Fruit fly (Drosophila melanogaster): ENCODE results near the gene Dnah3.

Dnah3 gene

DNA sequence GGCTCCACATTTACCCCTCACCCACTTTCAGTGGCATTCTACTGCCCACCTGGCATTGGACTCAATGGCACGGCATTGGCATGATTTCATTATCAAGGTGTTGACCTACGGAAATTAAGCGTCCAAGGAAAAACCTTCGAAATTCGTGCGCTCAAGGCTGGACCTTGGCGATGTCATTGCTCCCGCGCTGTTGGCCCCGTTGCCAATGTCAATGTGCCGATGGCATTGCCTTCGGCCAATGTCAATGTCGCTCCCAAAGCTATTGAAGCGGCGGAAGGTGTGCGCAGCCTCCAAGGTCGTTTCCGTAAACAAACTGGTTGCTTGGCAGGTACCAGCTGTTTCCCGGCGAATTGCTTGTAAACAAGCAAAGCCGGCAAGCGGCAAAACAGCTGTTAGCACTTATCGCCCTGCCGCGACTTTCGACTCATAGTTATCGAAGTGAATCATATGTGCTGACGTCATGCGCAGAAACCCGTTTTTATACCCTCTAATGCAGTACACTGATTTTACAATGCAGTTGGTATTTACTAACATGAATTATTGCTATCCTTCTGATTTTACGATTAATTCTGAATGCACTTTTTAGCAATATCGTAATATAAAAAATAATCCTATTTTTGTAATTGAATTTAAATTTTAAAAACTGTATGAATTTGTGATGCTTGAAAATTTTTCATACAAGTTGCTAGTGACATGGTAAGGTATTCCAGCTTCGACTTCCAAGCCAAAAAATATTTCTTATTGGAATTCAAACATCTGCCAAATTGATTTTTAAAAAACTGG lies 36.5 kb upstream of the Dnah3 start (continued):
- TF ChIP-seq CG15514 (GFP tag; optimal IDR thresholded peaks at IDR 0.05) (peak; percentile 89), gfzf (GFP tag; optimal IDR thresholded peaks at IDR 0.05) (no peak), ssp (GFP tag; IDR thresholded peaks at IDR 0.05) (peak; percentile 91)

DNA sequence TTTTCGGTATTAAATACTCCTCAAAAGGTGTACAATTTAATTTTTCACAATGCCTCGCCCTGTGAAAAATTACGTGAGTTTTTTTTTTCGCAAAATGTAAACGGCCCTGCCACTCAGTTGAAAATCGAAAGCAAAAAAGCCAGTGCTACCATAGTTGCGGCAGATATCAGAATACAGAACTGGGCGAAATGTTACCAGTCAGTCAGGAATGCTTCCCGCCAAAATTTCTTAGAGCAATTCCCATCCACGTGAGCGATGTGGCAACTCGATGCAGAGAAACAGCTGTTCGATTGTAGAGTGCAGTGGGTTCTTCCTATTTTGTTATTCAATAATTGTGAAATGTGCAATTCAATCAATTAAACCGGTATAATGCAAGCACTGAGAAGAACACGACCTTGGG lies 35.5 kb upstream of the Dnah3 start, which contains the start of the genes Dhc64C and LeuRS-m:
Dhc64C (minus strand) TSS at position 104 of the 400 bp plus-strand sequence.
LeuRS-m (plus strand) TSS at position 270 of the 400 bp plus-strand sequence.
- no peak; the same call in 3 of the 4 replicates for TF ChIP-seq Gug (GFP tag; IDR thresholded peaks at IDR 0.05)
- peak; percentile 18 for TF ChIP-seq Bteb2 (GFP tag; optimal IDR thresholded peaks at IDR 0.05)
- peak; percentile 63 for TF ChIP-seq lilli (GFP tag; optimal IDR thresholded peaks at IDR 0.05)
- no peak for TF ChIP-seq kah (GFP tag; optimal IDR thresholded peaks at IDR 0.05)
- no peak for TF ChIP-seq hbn (GFP tag; IDR thresholded peaks at IDR 0.05; ENCODE audit: partially characterized antibody)
- peak; percentile 21 for TF ChIP-seq CG9609 (GFP tag; optimal IDR thresholded peaks at IDR 0.05)
- TF ChIP-seq dm (GFP tag; optimal IDR thresholded peaks at IDR 0.05), result peak; percentile 29
- TF ChIP-seq CG9797 (GFP tag; optimal IDR thresholded peaks at IDR 0.05), result peak; percentile 42
- peak; percentile 68; the same call in 1 of the 2 replicates for TF ChIP-seq vvl (GFP tag; IDR thresholded peaks at IDR 0.05)
- TF ChIP-seq YL-1 (GFP tag; optimal IDR thresholded peaks at IDR 0.05), result peak; percentile 87
- TF ChIP-seq CG30020 (tag; optimal IDR thresholded peaks at IDR 0.05), result no peak
- peak; percentile 77 for TF ChIP-seq Elba2 (GFP tag; optimal IDR thresholded peaks at IDR 0.05)
- peak; percentile 51 for TF ChIP-seq CG7786 (GFP tag; optimal IDR thresholded peaks at IDR 0.05)
- TF ChIP-seq CG9215 (GFP tag; IDR thresholded peaks at IDR 0.05), result no peak
- TF ChIP-seq bab2 (GFP tag; optimal IDR thresholded peaks at IDR 0.05), result no peak
- peak; percentile 51 for TF ChIP-seq Scr (GFP tag; IDR thresholded peaks at IDR 0.05; ENCODE audit: partially characterized antibody)
- TF ChIP-seq CG9437 (GFP tag; optimal IDR thresholded peaks at IDR 0.05), result no peak
- no peak for TF ChIP-seq CG4424 (GFP tag; optimal IDR thresholded peaks at IDR 0.05)
- TF ChIP-seq Ada2b (GFP tag; IDR thresholded peaks at IDR 0.05), result peak; percentile 56
- TF ChIP-seq CG3065 (GFP tag; optimal IDR thresholded peaks at IDR 0.05), result no peak
- 0 out of 3 replicates have a peak, but pooled peaks have one; percentile 27 for TF ChIP-seq zfh1 (GFP tag; IDR thresholded peaks at IDR 0.05)
- TF ChIP-seq repo (GFP tag; optimal IDR thresholded peaks at IDR 0.05), result peak; percentile 64
- peak; percentile 96 for TF ChIP-seq pzg (GFP tag; optimal IDR thresholded peaks at IDR 0.05)
- no peak for TF ChIP-seq peb (GFP tag; IDR thresholded peaks at IDR 0.05)
- peak; percentile 70; the same call in 1 of the 2 replicates for TF ChIP-seq Bgb (GFP tag; IDR thresholded peaks at IDR 0.05; ENCODE audit: partially characterized antibody)
- TF ChIP-seq CG1603 (tag; optimal IDR thresholded peaks at IDR 0.05), result peak; percentile 88
- TF ChIP-seq CG6175 (GFP tag; IDR thresholded peaks at IDR 0.05), result no peak
- peak; percentile 83 for TF ChIP-seq CG6791 (GFP tag; IDR thresholded peaks at IDR 0.05; ENCODE audit: partially characterized antibody)
- peak; percentile 93 for TF ChIP-seq Med (GFP tag)
- peak; percentile 56 for TF ChIP-seq CG13624 (GFP tag; optimal IDR thresholded peaks at IDR 0.05)
- no peak for TF ChIP-seq her (GFP tag; optimal IDR thresholded peaks at IDR 0.05)
- TF ChIP-seq CG11696 (GFP tag; IDR thresholded peaks at IDR 0.05), result no peak
- peak; percentile 46; the same call in 1 of the 2 replicates for TF ChIP-seq ato (GFP tag; IDR thresholded peaks at IDR 0.05; ENCODE audit: partially characterized antibody)
- TF ChIP-seq fu2 (GFP tag; optimal IDR thresholded peaks at IDR 0.05), result peak; percentile 14
- peak; percentile 26 for TF ChIP-seq CG3163 (GFP tag; optimal IDR thresholded peaks at IDR 0.05)
- TF ChIP-seq CG16813 (GFP tag; IDR thresholded peaks at IDR 0.05; ENCODE audit: partially characterized antibody), result peak; percentile 74
- no peak for TF ChIP-seq CG10366 (GFP tag; IDR thresholded peaks at IDR 0.05)
- no peak for TF ChIP-seq Awh (GFP tag; IDR thresholded peaks at IDR 0.05)
- TF ChIP-seq CG13287 (GFP tag; IDR thresholded peaks at IDR 0.05; ENCODE audit: partially characterized antibody), result peak; percentile 69
- no peak for TF ChIP-seq pnt (GFP tag; optimal IDR thresholded peaks at IDR 0.05)
- TF ChIP-seq D19A (tag; optimal IDR thresholded peaks at IDR 0.05), result peak; percentile 81
- peak; percentile 74 for TF ChIP-seq CG42726 (GFP tag; IDR thresholded peaks at IDR 0.05; ENCODE audit: partially characterized antibody)
- TF ChIP-seq CG12659 (GFP tag; optimal IDR thresholded peaks at IDR 0.05), result peak; percentile 61
- TF ChIP-seq CoRest (tag; optimal IDR thresholded peaks at IDR 0.05), result peak; percentile 39

Data from whole organism, embryonic.